Worm (Caenorhabditis elegans) whole organism, L4 larva: ENCODE data around the gene K11D12.14.

Source experiments
- Y75B8A.6 ChIP-seq: fragments of 200-800 bp; sonication (Bioruptor generic); IDR thresholded peaks from 2 replicates; pipeline ENCODE4 v1.3.6; 2022; ENCODE audit warnings: missing genetic modification reagents, missing genetic modification characterization, missing compliant biosample characterization
- ZK546.5 ChIP-seq, 2 experiments: sonication (generic microtip); optimal IDR thresholded peaks; 2 replicates each; lab custom pipeline; 2017; ENCODE audit warnings: missing biosample characterization in 2 of 2, missing genetic modification characterization in 2 of 2
- ama-1 ChIP-seq: fragments of 150-350 bp; optimal IDR thresholded peaks from 2 replicates; lab custom pipeline; 2014; ENCODE audit warnings: inconsistent platforms, mixed read lengths
- dmd-8 ChIP-seq: fragments of 200-800 bp; sonication (Bioruptor generic); IDR thresholded peaks from 2 replicates; pipeline ENCODE4 v1.3.6; 2022; ENCODE audit warnings: missing genetic modification characterization, missing compliant biosample characterization
- lin-13 ChIP-seq: fragments of 150-350 bp; optimal IDR thresholded peaks from 2 replicates; lab custom pipeline; 2014; ENCODE audit warnings: missing biosample characterization, missing genetic modification reagents, missing genetic modification characterization
- nhr-41 ChIP-seq: fragments of 200-800 bp; sonication (Bioruptor generic); IDR thresholded peaks from 2 replicates; pipeline ENCODE4 v1.3.6; 2022; ENCODE audit warnings: missing genetic modification reagents, missing genetic modification characterization, missing compliant biosample characterization
- nhr-76 ChIP-seq: fragments of 150-350 bp; optimal IDR thresholded peaks from 2 replicates; lab custom pipeline; 2014; ENCODE audit warnings: missing biosample characterization, missing genetic modification characterization
- skn-1 ChIP-seq: fragments of 150-350 bp; optimal IDR thresholded peaks from 2 replicates; lab custom pipeline; 2014; ENCODE audit warnings: missing biosample characterization, missing genetic modification characterization
- snpc-4 ChIP-seq: fragments of 150-350 bp; optimal IDR thresholded peaks from 2 replicates; lab custom pipeline; 2014; ENCODE audit warnings: missing biosample characterization, missing genetic modification characterization
- unc-39 ChIP-seq: sonication (generic microtip); optimal IDR thresholded peaks from 2 replicates; lab custom pipeline; 2017; ENCODE audit warnings: missing biosample characterization, missing genetic modification characterization
- zag-1 ChIP-seq: fragments of 150-350 bp; optimal IDR thresholded peaks from 2 replicates; lab custom pipeline; 2014; ENCODE audit warnings: missing biosample characterization, missing genetic modification characterization
- ztf-11 ChIP-seq: fragments of 150-350 bp; optimal IDR thresholded peaks from 2 replicates; lab custom pipeline; 2014; ENCODE audit warnings: missing biosample characterization, missing genetic modification characterization

DNA sequence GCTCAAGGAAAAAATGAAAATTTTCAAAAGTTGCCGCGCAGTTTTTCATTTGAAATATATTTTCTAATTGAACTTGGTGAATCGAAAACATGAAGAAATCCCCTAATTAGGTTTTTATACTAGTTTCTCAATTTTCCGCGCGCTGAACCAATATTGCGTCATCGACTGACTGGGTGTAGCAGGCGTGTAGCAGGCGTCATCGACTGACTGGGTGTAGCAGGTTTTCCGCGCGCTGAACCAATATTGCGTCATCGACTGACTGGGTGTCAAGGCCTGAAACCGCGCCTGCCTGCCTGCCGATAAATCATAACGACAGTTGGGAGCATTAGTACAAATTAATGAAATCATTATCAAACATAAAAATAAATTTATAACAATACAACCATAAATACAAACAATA, 26.1 kb upstream of the K11D12.14 start:
- TF ChIP-seq ama-1 (no peak), unc-39 (tag; lab: Kevin White, UChicago) (no peak), nhr-41 (GFP tag; lab: Robert Waterston, UW) (no peak), dmd-8 (GFP tag; lab: Robert Waterston, UW) (no peak), nhr-76 (no peak), Y75B8A.6 (no peak), zag-1 (tag; lab: Kevin White, UChicago) (no peak), ztf-11 (tag; lab: Kevin White, UChicago) (no peak), lin-13 (GFP tag; lab: Kevin White, UChicago) (no peak), ZK546.5 (tag; optimal IDR thresholded peaks at IDR 0.05; lab: Kevin White, UChicago) (no peak), snpc-4 (tag; lab: Kevin White, UChicago) (no peak), skn-1 (no peak)
